Fruit fly (Drosophila melanogaster): ENCODE data around the gene CG5180.

The CG5180 gene

DNA sequence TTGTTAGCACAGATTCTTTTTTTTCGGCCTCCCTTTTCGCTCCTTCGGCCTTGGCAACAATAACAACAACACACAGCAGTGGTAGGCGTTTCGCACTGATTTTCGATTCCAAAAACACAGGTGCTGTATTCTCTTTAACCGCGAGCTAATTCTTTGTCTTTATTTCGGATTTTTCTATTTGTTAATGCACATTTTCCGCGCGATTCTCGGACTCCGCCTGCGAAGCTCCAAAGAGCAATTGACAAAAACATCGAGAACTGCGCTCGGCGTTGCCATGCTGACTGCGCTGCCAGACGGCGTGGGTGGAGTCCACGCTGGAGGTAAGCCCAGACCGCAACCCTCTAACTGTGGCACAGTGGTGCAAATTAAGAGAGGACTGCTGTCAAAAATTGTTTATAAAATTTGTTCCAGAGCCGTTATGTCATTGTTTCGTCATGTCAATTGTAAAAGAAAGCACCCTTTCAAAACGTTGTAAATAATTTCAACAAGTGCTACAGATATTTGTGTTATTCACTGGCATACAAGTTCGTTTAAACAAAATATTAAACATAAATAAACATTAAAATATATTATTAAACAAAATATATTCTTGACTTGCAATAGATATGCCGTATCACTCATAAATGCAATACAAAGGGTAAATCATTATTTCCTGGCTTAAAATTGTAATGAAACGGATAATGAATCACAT, at the start of gene CG5180, which contains the start of gene DPCoAC:
Gene CG5180 (plus strand): TSS at position 516 of the 691 bp plus-strand sequence.
Gene DPCoAC (minus strand): TSS at position 253 of the 691 bp plus-strand sequence.
- TF ChIP-seq gl (tag; optimal IDR thresholded peaks at IDR 0.05) (peak; percentile 14), CG8159 (tag; optimal IDR thresholded peaks at IDR 0.05) (peak; percentile 47), Snoo (tag; optimal IDR thresholded peaks at IDR 0.05) (peak; percentile 53), CG17806 (tag; optimal IDR thresholded peaks at IDR 0.05) (peak; percentile 19), EcR (GFP tag; optimal IDR thresholded peaks at IDR 0.05) (peak; percentile 18), CG12605 (GFP tag; IDR thresholded peaks at IDR 0.05) (peak; percentile 47; the same call in 1 of the 2 replicates), CG15710 (tag; optimal IDR thresholded peaks at IDR 0.05) (peak; percentile 52), CG9948 (tag; optimal IDR thresholded peaks at IDR 0.05) (no peak), rn (GFP tag; IDR thresholded peaks at IDR 0.05) (peak; percentile 33; the same call in 1 of the 2 replicates), Ets98B (GFP tag; IDR thresholded peaks at IDR 0.05) (peak; percentile 41), CG8301 (tag; optimal IDR thresholded peaks at IDR 0.05) (peak; percentile 48), CG10348 (GFP tag; IDR thresholded peaks at IDR 0.05) (no peak), fd96Ca (GFP tag; IDR thresholded peaks at IDR 0.05) (peak; percentile 71), CG13204 (GFP tag; optimal IDR thresholded peaks at IDR 0.05) (no peak), D1 (tag; optimal IDR thresholded peaks at IDR 0.05) (no peak), CG32121 (GFP tag; IDR thresholded peaks at IDR 0.05) (peak; percentile 67), Pif1B (GFP tag; optimal IDR thresholded peaks at IDR 0.05) (peak; percentile 31), CG14655 (GFP tag; optimal IDR thresholded peaks at IDR 0.05) (peak; percentile 63), CG34367 (tag; optimal IDR thresholded peaks at IDR 0.05) (peak; percentile 10), CG4496 (GFP tag; IDR thresholded peaks at IDR 0.05) (peak; percentile 84), Pif1A (GFP tag; optimal IDR thresholded peaks at IDR 0.05) (no peak)

- TF ChIP-seq Pif1A (GFP tag; optimal IDR thresholded peaks at IDR 0.05), result no peak
- no peak for TF ChIP-seq Snoo (tag; optimal IDR thresholded peaks at IDR 0.05)
- TF ChIP-seq CG4496 (GFP tag; IDR thresholded peaks at IDR 0.05), result no peak
- no peak for TF ChIP-seq CG9948 (tag; optimal IDR thresholded peaks at IDR 0.05)
- no peak for TF ChIP-seq Ets98B (GFP tag; IDR thresholded peaks at IDR 0.05)
- no peak for TF ChIP-seq CG15710 (tag; optimal IDR thresholded peaks at IDR 0.05)
- no peak for TF ChIP-seq CG12605 (GFP tag; IDR thresholded peaks at IDR 0.05)
- TF ChIP-seq CG13204 (GFP tag; optimal IDR thresholded peaks at IDR 0.05), result no peak
- TF ChIP-seq Pif1B (GFP tag; optimal IDR thresholded peaks at IDR 0.05), result no peak
- no peak for TF ChIP-seq gl (tag; optimal IDR thresholded peaks at IDR 0.05)
- TF ChIP-seq EcR (GFP tag; optimal IDR thresholded peaks at IDR 0.05), result no peak
- TF ChIP-seq CG32121 (GFP tag; IDR thresholded peaks at IDR 0.05), result no peak
- no peak for TF ChIP-seq CG8301 (tag; optimal IDR thresholded peaks at IDR 0.05)
- TF ChIP-seq rn (GFP tag; IDR thresholded peaks at IDR 0.05), result no peak
- no peak for TF ChIP-seq CG34367 (tag; optimal IDR thresholded peaks at IDR 0.05)
- TF ChIP-seq CG10348 (GFP tag; IDR thresholded peaks at IDR 0.05), result no peak
Measured at dm6 chr3R:20509377-20509776, 48.4 kb upstream of the CG5180 start.

DNA sequence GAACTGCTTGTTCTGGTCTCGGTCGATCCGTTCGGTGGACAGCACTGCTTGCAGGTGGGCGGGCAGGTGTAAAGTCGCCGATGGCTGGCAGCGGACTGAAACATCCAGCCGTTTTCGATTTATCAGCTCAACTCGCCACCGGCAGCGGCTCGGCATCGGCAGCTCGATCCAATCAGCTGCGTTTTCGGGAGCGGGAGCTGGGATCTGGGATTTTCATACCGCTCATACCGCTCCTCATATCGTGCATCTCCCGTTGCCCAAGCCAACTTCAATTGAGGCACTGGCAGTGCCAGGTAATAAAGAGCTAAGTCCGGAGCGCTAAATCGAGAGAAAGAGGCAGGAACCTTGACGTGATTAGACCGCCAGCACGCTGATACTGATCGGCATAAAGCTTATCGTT, 45.4 kb upstream of the CG5180 start, which contains the start of gene MFS9:
Gene MFS9 (minus strand): TSS at position 101 of the 400 bp plus-strand sequence.
- TF ChIP-seq Pif1A (GFP tag; optimal IDR thresholded peaks at IDR 0.05) (no peak), Ets98B (GFP tag; IDR thresholded peaks at IDR 0.05) (no peak), CG34367 (tag; optimal IDR thresholded peaks at IDR 0.05) (no peak), D1 (tag; optimal IDR thresholded peaks at IDR 0.05) (no peak), rn (GFP tag; IDR thresholded peaks at IDR 0.05) (no peak), EcR (GFP tag; optimal IDR thresholded peaks at IDR 0.05) (no peak), CG10348 (GFP tag; IDR thresholded peaks at IDR 0.05) (no peak), CG12605 (GFP tag; IDR thresholded peaks at IDR 0.05) (no peak), gl (tag; optimal IDR thresholded peaks at IDR 0.05) (no peak), CG13204 (GFP tag; optimal IDR thresholded peaks at IDR 0.05) (no peak), Snoo (tag; optimal IDR thresholded peaks at IDR 0.05) (no peak), CG4496 (GFP tag; IDR thresholded peaks at IDR 0.05) (no peak), CG14655 (GFP tag; optimal IDR thresholded peaks at IDR 0.05) (no peak), CG32121 (GFP tag; IDR thresholded peaks at IDR 0.05) (no peak), Pif1B (GFP tag; optimal IDR thresholded peaks at IDR 0.05) (no peak), CG15710 (tag; optimal IDR thresholded peaks at IDR 0.05) (no peak), CG8301 (tag; optimal IDR thresholded peaks at IDR 0.05) (no peak), CG9948 (tag; optimal IDR thresholded peaks at IDR 0.05) (no peak), fd96Ca (GFP tag; IDR thresholded peaks at IDR 0.05) (no peak)

DNA sequence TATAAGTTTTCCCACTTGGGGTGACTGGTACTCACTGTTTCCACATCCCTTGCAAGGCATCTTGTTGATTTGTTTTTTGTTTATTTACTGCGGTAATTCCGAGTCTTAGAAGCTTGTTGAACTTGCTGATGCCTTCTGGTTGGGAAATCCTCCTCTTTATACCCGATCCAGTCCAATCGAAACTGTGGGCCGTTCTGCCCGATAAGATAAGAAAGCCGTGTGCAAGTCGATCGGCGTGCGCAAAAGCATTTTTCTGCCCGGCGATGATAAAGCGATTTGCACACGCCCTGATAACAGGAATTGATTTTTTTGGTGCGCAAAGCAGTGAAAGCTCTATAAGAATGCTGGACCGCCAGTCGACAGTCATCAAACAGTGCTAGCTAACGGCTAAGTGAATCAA, 23.2 kb upstream of the CG5180 start, which contains the start of the genes MtnE and MtnD:
Gene MtnE (minus strand): TSS at position 130 of the 400 bp plus-strand sequence.
Gene MtnD (plus strand): TSS at position 388 of the 400 bp plus-strand sequence.
- TF ChIP-seq CG8159 (tag; optimal IDR thresholded peaks at IDR 0.05) (no peak), rn (GFP tag; IDR thresholded peaks at IDR 0.05) (no peak), Ets98B (GFP tag; IDR thresholded peaks at IDR 0.05) (no peak), Snoo (tag; optimal IDR thresholded peaks at IDR 0.05) (no peak), D1 (tag; optimal IDR thresholded peaks at IDR 0.05) (no peak), CG4496 (GFP tag; IDR thresholded peaks at IDR 0.05) (peak; percentile 60; the same call in 1 of the 3 replicates)

DNA sequence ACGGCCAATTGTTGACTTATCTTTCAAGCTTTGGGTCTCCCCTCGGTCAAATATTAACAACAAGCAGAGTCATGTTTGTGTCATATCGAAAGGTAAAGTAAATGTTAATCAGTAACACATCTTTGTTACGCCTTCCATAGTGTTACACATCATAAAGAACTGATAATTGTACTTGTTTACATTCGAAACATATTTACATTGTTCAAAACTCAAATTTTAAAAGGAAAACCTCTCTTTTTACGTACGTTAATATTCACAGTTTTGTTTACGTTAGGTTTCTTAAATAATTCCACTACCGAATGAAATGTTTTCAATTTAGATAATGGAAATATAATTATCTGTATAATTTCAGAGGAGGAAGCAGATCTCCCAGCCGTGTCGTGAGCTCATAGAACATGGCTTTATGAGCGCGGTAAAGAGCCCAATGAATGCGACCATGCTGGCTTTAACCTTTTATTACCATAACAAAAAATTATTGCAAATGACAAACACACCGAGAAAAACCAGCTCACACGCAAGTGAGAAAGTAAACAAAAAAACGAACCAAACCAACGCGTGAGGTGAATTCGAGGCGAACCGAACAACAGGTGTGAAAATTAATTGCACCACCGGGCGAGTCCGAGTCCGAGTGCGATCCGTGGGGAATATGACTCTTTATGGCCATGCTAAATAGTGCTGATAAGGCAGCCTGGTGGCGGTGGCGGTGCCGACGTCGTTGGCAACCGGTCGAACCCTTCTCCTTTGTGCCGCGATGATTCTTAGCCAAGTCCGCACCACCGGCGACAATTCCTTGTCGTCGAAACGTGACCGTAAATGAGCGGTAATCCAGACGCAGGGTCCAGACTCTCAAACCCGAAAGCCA, 15.2 kb upstream of the CG5180 start:
- no peak for TF ChIP-seq fd96Ca (GFP tag; IDR thresholded peaks at IDR 0.05)
- peak; percentile 57; the same call in 1 of the 3 replicates for TF ChIP-seq CG4496 (GFP tag; IDR thresholded peaks at IDR 0.05)
- no peak for TF ChIP-seq CG13204 (GFP tag; optimal IDR thresholded peaks at IDR 0.05)

Measured in whole organism, pupa.